Worm (Caenorhabditis elegans) whole organism, L4/young adult: Measurements from ENCODE around the gene cdk-11.2.

Source experiments
- W03F9.2 ChIP-seq: fragments of 150-350 bp; optimal IDR thresholded peaks from 2 replicates; lab custom pipeline; 2014; ENCODE audit warnings: missing biosample characterization, missing genetic modification characterization
- dao-5 ChIP-seq: sonication (generic microtip); optimal IDR thresholded peaks from 2 replicates; lab custom pipeline; 2016; ENCODE audit warnings: missing genotype, missing genetic modification characterization, moderate library complexity, missing compliant biosample characterization
- him-1 ChIP-seq: sonication (generic microtip); optimal IDR thresholded peaks from 2 replicates; lab custom pipeline; 2016; ENCODE audit warnings: missing genotype, missing genetic modification reagents, missing genetic modification characterization, missing compliant biosample characterization

ce11 chrX:10406850-10407249 is 12.7 kb downstream of the cdk-11.2 start, which contains the start of gene ZC504.1:
- TF ChIP-seq him-1 (tag; lab: Kevin White, UChicago) (no peak), W03F9.2 (tag; lab: Kevin White, UChicago) (no peak), dao-5 (tag; lab: Kevin White, UChicago) (no peak)
